Worm (Caenorhabditis elegans) whole organism, early embryonic: Measurements from ENCODE around the gene nep-20.

ENCODE experiments used
- ama-1 ChIP-seq: fragments of 150-350 bp; optimal IDR thresholded peaks from 2 replicates; lab custom pipeline; 2014
- ceh-13 ChIP-seq: fragments of 200-800 bp; sonication (Bioruptor generic); optimal IDR thresholded peaks from 2 replicates; lab custom pipeline; 2018; ENCODE audit warnings: mild to moderate bottlenecking, missing genetic modification characterization, missing compliant biosample characterization
- ets-7 ChIP-seq: sonication (generic microtip); optimal IDR thresholded peaks from 2 replicates; lab custom pipeline; 2016; ENCODE audit warnings: missing genotype, missing genetic modification characterization, missing compliant biosample characterization
- flt-1 ChIP-seq: fragments of 200-800 bp; sonication (Bioruptor generic); IDR thresholded peaks from 2 replicates; pipeline ENCODE4 v1.3.6; 2022; ENCODE audit warnings: missing genetic modification characterization, missing compliant biosample characterization
- hmbx-1 ChIP-seq: sonication (generic microtip); optimal IDR thresholded peaks from 2 replicates; lab custom pipeline; 2016; ENCODE audit warnings: mild to moderate bottlenecking, missing genetic modification characterization, missing compliant biosample characterization
- hmg-4 ChIP-seq: fragments of 200-800 bp; sonication (Bioruptor generic); optimal IDR thresholded peaks from 2 replicates; lab custom pipeline; 2018; ENCODE audit warnings: mild to moderate bottlenecking, missing genetic modification characterization, missing compliant biosample characterization
- hnd-1 ChIP-seq: sonication (generic microtip); optimal IDR thresholded peaks from 2 replicates; lab custom pipeline; 2016; ENCODE audit warnings: missing genetic modification characterization, missing compliant biosample characterization
- pes-1 ChIP-seq: fragments of 200-800 bp; sonication (Bioruptor generic); IDR thresholded peaks from 2 replicates; pipeline ENCODE4 v1.3.6; 2022; ENCODE audit warnings: missing genetic modification reagents, missing genetic modification characterization, missing compliant biosample characterization
- scrt-1 ChIP-seq: fragments of 200-800 bp; sonication (Bioruptor generic); IDR thresholded peaks from 2 replicates; pipeline ENCODE4 v1.3.6; 2022; ENCODE audit warnings: missing genetic modification characterization, missing compliant biosample characterization
- sea-1 ChIP-seq: fragments of 200-800 bp; sonication (Bioruptor generic); conservative IDR thresholded peaks from 2 replicates; pipeline ENCODE4 v1.3.6; 2022; ENCODE audit warnings: missing genetic modification characterization, missing compliant biosample characterization
- tbx-37 ChIP-seq: fragments of 200-800 bp; sonication (Bioruptor generic); conservative IDR thresholded peaks from 2 replicates; pipeline ENCODE4 v1.3.6; 2022; ENCODE audit warnings: missing genetic modification reagents, missing genetic modification characterization, missing compliant biosample characterization
- tra-4 ChIP-seq: sonication (generic microtip); optimal IDR thresholded peaks from 2 replicates; lab custom pipeline; 2017; ENCODE audit warnings: missing genetic modification characterization, missing compliant biosample characterization

DNA sequence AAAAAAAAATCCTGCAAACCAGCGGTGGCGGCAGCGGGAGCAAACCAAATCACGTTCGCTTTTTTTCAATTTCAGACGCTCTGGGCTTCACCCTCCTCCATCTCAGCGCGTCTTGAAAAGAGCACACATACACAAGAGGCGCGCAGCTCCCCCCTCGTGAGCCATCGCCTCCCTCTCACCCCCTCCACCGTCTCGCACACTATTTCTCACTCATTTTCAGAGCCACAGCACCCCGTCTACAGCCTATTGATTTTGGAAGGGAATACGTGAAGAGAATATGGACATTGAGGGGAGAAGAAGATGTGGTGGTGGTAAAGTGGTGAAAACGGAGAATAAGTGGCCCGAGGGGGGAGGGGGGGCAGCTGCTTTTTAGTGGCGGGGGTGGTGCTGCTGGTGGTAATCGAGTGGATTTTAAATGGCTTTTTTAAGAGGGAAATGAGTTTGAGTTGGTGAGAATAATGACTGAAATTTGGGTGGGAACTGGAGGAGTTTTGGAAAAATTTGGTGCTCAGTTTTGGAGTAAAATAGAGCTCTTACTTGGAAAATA is 32.8 kb upstream of the nep-20 start:
- TF ChIP-seq ets-7 (tag; lab: Kevin White, UChicago) = no peak
- no peak for TF ChIP-seq hmg-4 (GFP tag; lab: Kevin White, UChicago)
- TF ChIP-seq flt-1 (GFP tag; lab: Robert Waterston, UW) = no peak
- TF ChIP-seq ama-1 (lab: Kevin White, UChicago) = no peak
- no peak for TF ChIP-seq scrt-1
- TF ChIP-seq ceh-13 (GFP tag; lab: Kevin White, UChicago) = no peak
- no peak for TF ChIP-seq tra-4 (tag; lab: Kevin White, UChicago)
- TF ChIP-seq sea-1 = no peak
- TF ChIP-seq hmbx-1 = no peak
- no peak for TF ChIP-seq tbx-37 (GFP tag; lab: Robert Waterston, UW)
- no peak for TF ChIP-seq hnd-1 (tag; lab: Kevin White, UChicago)
- TF ChIP-seq pes-1 (GFP tag; lab: Robert Waterston, UW) = no peak
